Fruit fly (Drosophila melanogaster) whole organism, prepupa: ENCODE measurements around the gene CG3961.

Experiments
- CG10631 ChIP-seq: fragments of 200-800 bp; sonication (Bioruptor generic); optimal IDR thresholded peaks from 2 replicates; lab custom pipeline; 2016; ENCODE audit warnings: missing biosample characterization, missing genetic modification characterization
- CG11762 ChIP-seq: fragments of 200-800 bp; sonication (Bioruptor generic); optimal IDR thresholded peaks from 3 replicates; lab custom pipeline; 2016; ENCODE audit warnings: missing biosample characterization, missing genetic modification characterization; ENCODE audit not compliant: insufficient read depth
- CG1621 ChIP-seq: fragments of 200-800 bp; sonication (Bioruptor generic); optimal IDR thresholded peaks from 3 replicates; lab custom pipeline; 2018; ENCODE audit warnings: missing biosample characterization, mild to moderate bottlenecking, missing genetic modification characterization
- CG32006 ChIP-seq: fragments of 200-800 bp; sonication (Bioruptor generic); optimal IDR thresholded peaks from 3 replicates; lab custom pipeline; 2017; ENCODE audit warnings: missing biosample characterization, mild to moderate bottlenecking, missing genetic modification characterization
- CG8632 ChIP-seq: fragments of 200-800 bp; sonication (Bioruptor generic); optimal IDR thresholded peaks from 3 replicates; lab custom pipeline; 2016; ENCODE audit warnings: missing biosample characterization, missing genetic modification characterization
- Eip78C ChIP-seq: fragments of 200-800 bp; sonication (Bioruptor generic); peaks from one replicate; lab custom pipeline; 2016; ENCODE audit warnings: missing biosample characterization, missing genetic modification characterization
- Lpt ChIP-seq: fragments of 200-800 bp; sonication (Bioruptor generic); optimal IDR thresholded peaks from 3 replicates; lab custom pipeline; 2016; ENCODE audit warnings: missing biosample characterization, missing genetic modification characterization
- Sox102F ChIP-seq: fragments of 200-800 bp; sonication (Bioruptor generic); optimal IDR thresholded peaks from 2 replicates; lab custom pipeline; 2016; ENCODE audit warnings: missing biosample characterization, mild to moderate bottlenecking, missing genetic modification characterization
- fkh ChIP-seq: fragments of 200-800 bp; sonication (Bioruptor generic); optimal IDR thresholded peaks from 3 replicates; lab custom pipeline; 2017; ENCODE audit warnings: missing biosample characterization, mild to moderate bottlenecking, missing genetic modification characterization, moderate library complexity
- svp ChIP-seq: fragments of 200-800 bp; sonication (Bioruptor generic); peaks from one replicate; lab custom pipeline; 2016; ENCODE audit warnings: missing biosample characterization, missing genetic modification characterization
- vri ChIP-seq: fragments of 200-800 bp; sonication (Bioruptor generic); optimal IDR thresholded peaks from 3 replicates; lab custom pipeline; 2016; ENCODE audit warnings: missing biosample characterization, mild to moderate bottlenecking, missing genetic modification characterization

DNA sequence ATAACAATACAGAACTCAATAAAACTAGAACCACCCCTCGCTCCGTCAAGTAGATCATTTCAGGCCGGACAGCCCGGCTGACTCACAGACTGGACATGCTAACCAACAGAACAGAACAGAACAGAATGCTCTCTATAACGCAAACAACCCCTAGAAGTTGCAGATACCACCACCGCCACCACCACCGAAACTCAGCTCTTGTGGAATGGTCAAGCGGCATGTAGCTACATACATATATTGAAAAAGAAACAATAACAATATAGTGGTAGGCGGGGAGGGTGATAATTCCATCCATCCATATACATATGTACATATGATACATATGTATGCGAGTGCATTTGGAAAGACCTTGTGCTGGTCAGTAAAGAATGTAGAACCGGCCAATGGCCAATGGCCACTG lies 35.9 kb downstream of the CG3961 start:
- TF ChIP-seq CG1621 (tag; lab: Kevin White, UChicago), result no peak
- no peak for TF ChIP-seq fkh (GFP tag; lab: Kevin White, UChicago)
- no peak for TF ChIP-seq CG10631 (GFP tag; lab: Kevin White, UChicago)
- TF ChIP-seq Sox102F, result no peak
- TF ChIP-seq Lpt (GFP tag; lab: Kevin White, UChicago), result no peak
- no peak for TF ChIP-seq Eip78C (GFP tag; lab: Kevin White, UChicago)
- no peak for TF ChIP-seq CG8632 (GFP tag; lab: Kevin White, UChicago)
- TF ChIP-seq vri (GFP tag; lab: Kevin White, UChicago), result no peak
- no peak for TF ChIP-seq svp (GFP tag; lab: Kevin White, UChicago)
- no peak for TF ChIP-seq CG32006 (GFP tag; lab: Kevin White, UChicago)
- no peak for TF ChIP-seq CG11762
